Fruit fly (Drosophila melanogaster): ENCODE measurements around the gene Meltrin.

Meltrin gene

DNA sequence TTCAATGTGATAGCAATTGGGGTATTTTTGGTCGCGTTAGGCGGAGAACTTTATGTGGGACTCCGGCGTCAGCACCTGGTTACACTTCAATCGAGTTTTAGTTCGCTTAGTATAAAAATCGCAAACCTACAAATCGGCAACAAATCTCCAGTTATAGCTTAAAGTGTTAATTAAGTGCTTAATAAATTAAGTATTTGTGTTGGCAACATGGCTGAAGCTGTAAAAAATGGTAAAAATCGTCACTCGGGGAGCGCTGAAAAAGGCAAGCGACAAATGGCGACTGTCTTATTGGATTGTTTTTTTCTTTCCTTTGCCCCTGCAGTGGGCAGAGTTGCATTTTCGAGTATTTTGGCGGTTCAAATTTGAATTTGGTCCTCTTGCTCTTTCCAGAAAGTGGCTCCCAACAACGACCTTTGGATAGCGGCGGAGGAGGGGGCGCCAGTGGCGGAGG, 37.7 kb downstream of the Meltrin start, which contains the start of gene Hexim (continued):
- TF ChIP-seq knrl (GFP tag; IDR thresholded peaks at IDR 0.05; ENCODE audit: partially characterized antibody) (no peak), Sin3A (optimal IDR thresholded peaks at IDR 0.05) (peak; percentile 90), gfzf (GFP tag; optimal IDR thresholded peaks at IDR 0.05) (peak; percentile 96), CTCF (GFP tag; optimal IDR thresholded peaks at IDR 0.05) (peak; percentile 41), CHES-1-like (GFP tag; optimal IDR thresholded peaks at IDR 0.05) (no peak), CG31441 (GFP tag; IDR thresholded peaks at IDR 0.05) (no peak), CG8388 (GFP tag; optimal IDR thresholded peaks at IDR 0.05) (no peak), Hr51 (GFP tag; optimal IDR thresholded peaks at IDR 0.05) (no peak), CG16779 (GFP tag; IDR thresholded peaks at IDR 0.05) (no peak), kni (GFP tag; optimal IDR thresholded peaks at IDR 0.05) (peak; percentile 9), BEAF-32 (GFP tag; optimal IDR thresholded peaks at IDR 0.05) (peak; percentile 48), CG12659 (GFP tag; optimal IDR thresholded peaks at IDR 0.05) (peak; percentile 75), CG30431 (GFP tag; optimal IDR thresholded peaks at IDR 0.05) (no peak), gro (GFP tag; optimal IDR thresholded peaks at IDR 0.05) (peak; percentile 57), CG4424 (GFP tag; optimal IDR thresholded peaks at IDR 0.05) (no peak), HmgZ (tag; optimal IDR thresholded peaks at IDR 0.05) (peak; percentile 38), Abd-B (GFP tag; optimal IDR thresholded peaks at IDR 0.05) (peak; percentile 2), az2 (GFP tag; optimal IDR thresholded peaks at IDR 0.05) (no peak), HLH3B (GFP tag; IDR thresholded peaks at IDR 0.05) (no peak), Jarid2 (GFP tag; optimal IDR thresholded peaks at IDR 0.05) (peak; percentile 20), CG3847 (GFP tag; IDR thresholded peaks at IDR 0.05) (peak; percentile 44), unc-4 (GFP tag; IDR thresholded peaks at IDR 0.05; ENCODE audit: partially characterized antibody) (peak; percentile 43; the same call in 1 of the 2 replicates), MBD-R2 (GFP tag; IDR thresholded peaks at IDR 0.05) (peak; percentile 33; the same call in 1 of the 2 replicates), CG17912 (GFP tag; optimal IDR thresholded peaks at IDR 0.05) (no peak), repo (GFP tag; optimal IDR thresholded peaks at IDR 0.05) (peak; percentile 38), CG7745 (tag; optimal IDR thresholded peaks at IDR 0.05) (no peak), CG17359 (tag; optimal IDR thresholded peaks at IDR 0.05) (peak; percentile 71), al (GFP tag; IDR thresholded peaks at IDR 0.05) (no peak), CG2712 (tag; optimal IDR thresholded peaks at IDR 0.05) (peak; percentile 19), twi (tag; optimal IDR thresholded peaks at IDR 0.05) (no peak), amos (GFP tag; IDR thresholded peaks at IDR 0.05; ENCODE audit: partially characterized antibody) (0 out of 2 replicates have a peak, but pooled peaks have one; percentile 32), CG33213 (GFP tag; optimal IDR thresholded peaks at IDR 0.05) (peak; percentile 12), Nf-YB (GFP tag; optimal IDR thresholded peaks at IDR 0.05) (peak; percentile 32), ato (GFP tag; IDR thresholded peaks at IDR 0.05; ENCODE audit: partially characterized antibody) (peak; percentile 36; the same call in 1 of the 2 replicates), CG13287 (GFP tag; IDR thresholded peaks at IDR 0.05; ENCODE audit: partially characterized antibody) (peak; percentile 55), Gug (GFP tag; IDR thresholded peaks at IDR 0.05) (no peak), Scr (GFP tag; IDR thresholded peaks at IDR 0.05; ENCODE audit: partially characterized antibody) (no peak), CG2116 (GFP tag; optimal IDR thresholded peaks at IDR 0.05) (peak; percentile 99), CG34224 (GFP tag; IDR thresholded peaks at IDR 0.05; ENCODE audit: partially characterized antibody) (peak; percentile 19; the same call in 1 of the 3 replicates), Hr78 (GFP tag; optimal IDR thresholded peaks at IDR 0.05) (no peak), CG16815 (GFP tag; optimal IDR thresholded peaks at IDR 0.05) (no peak), CG17361 (GFP tag; IDR thresholded peaks at IDR 0.05) (peak; percentile 76; the same call in 2 of the 3 replicates), CG17829 (tag; optimal IDR thresholded peaks at IDR 0.05) (peak; percentile 45), NK7.1 (GFP tag; optimal IDR thresholded peaks at IDR 0.05) (no peak), Med (GFP tag) (peak; percentile 76), CG33557 (GFP tag; optimal IDR thresholded peaks at IDR 0.05) (peak; percentile 16), CG18262 (tag; optimal IDR thresholded peaks at IDR 0.05) (peak; percentile 17), Side (GFP tag; optimal IDR thresholded peaks at IDR 0.05) (no peak), Dip3 (GFP tag; optimal IDR thresholded peaks at IDR 0.05) (no peak), CG1602 (GFP tag; optimal IDR thresholded peaks at IDR 0.05) (no peak)

Measured in whole organism, embryonic.